Fruit fly (Drosophila melanogaster) whole organism, embryonic: ENCODE data around the gene CG17177.

ENCODE experiments used
- Aef1 ChIP-seq: fragments of 200-800 bp; sonication (Bioruptor generic); IDR thresholded peaks from 3 replicates; pipeline ENCODE4 v1.3.6; 2022; ENCODE audit warnings: missing biosample characterization, missing genetic modification characterization
- Blimp-1 ChIP-seq: fragments of 200-800 bp; sonication (Bioruptor generic); optimal IDR thresholded peaks from 3 replicates; lab custom pipeline; 2018; ENCODE audit warnings: missing biosample characterization, missing genetic modification characterization, mild to moderate bottlenecking, moderate library complexity, missing genetic modification reagents
- CG10654 ChIP-seq: fragments of 200-800 bp; sonication (Bioruptor generic); optimal IDR thresholded peaks from 2 replicates; lab custom pipeline; 2016; ENCODE audit warnings: missing biosample characterization, missing genetic modification characterization
- CG13624 ChIP-seq: fragments of 200-800 bp; sonication (Bioruptor generic); optimal IDR thresholded peaks from 2 replicates; lab custom pipeline; 2016; ENCODE audit warnings: missing biosample characterization, missing genetic modification characterization
- CG15011 ChIP-seq: fragments of 200-800 bp; sonication (Bioruptor generic); optimal IDR thresholded peaks from 3 replicates; lab custom pipeline; 2018; ENCODE audit warnings: missing biosample characterization, mild to moderate bottlenecking, missing genetic modification characterization
- CG15514 ChIP-seq: fragments of 200-800 bp; sonication (Bioruptor generic); optimal IDR thresholded peaks from 3 replicates; lab custom pipeline; 2017; ENCODE audit warnings: missing biosample characterization, missing genetic modification characterization, mild to moderate bottlenecking, moderate library complexity, missing genetic modification reagents
- CG17328 ChIP-seq: fragments of 200-800 bp; sonication (Bioruptor generic); IDR thresholded peaks from 2 replicates; pipeline ENCODE4 v1.3.6; 2022; ENCODE audit warnings: missing biosample characterization, missing genetic modification characterization
- CG17359 ChIP-seq: fragments of 200-800 bp; sonication (Bioruptor generic); optimal IDR thresholded peaks from 3 replicates; lab custom pipeline; 2018; ENCODE audit warnings: missing biosample characterization, mild to moderate bottlenecking, missing genetic modification characterization, moderate library complexity
- CG18011 ChIP-seq: fragments of 200-800 bp; sonication (Bioruptor generic); optimal IDR thresholded peaks from 2 replicates; lab custom pipeline; 2017; ENCODE audit warnings: missing biosample characterization, missing genetic modification characterization, mild to moderate bottlenecking, moderate library complexity, missing genotype
- CG2712 ChIP-seq: fragments of 200-800 bp; optimal IDR thresholded peaks from 3 replicates; lab custom pipeline; 2019; ENCODE audit warnings: missing biosample characterization, mild to moderate bottlenecking, missing genetic modification characterization, moderate library complexity
- CG3281 ChIP-seq: fragments of 200-800 bp; sonication (Bioruptor generic); optimal IDR thresholded peaks from 3 replicates; lab custom pipeline; 2017; ENCODE audit warnings: missing biosample characterization, mild to moderate bottlenecking, missing genetic modification characterization
- CG33557 ChIP-seq: fragments of 200-800 bp; sonication (Bioruptor generic); optimal IDR thresholded peaks from 2 replicates; lab custom pipeline; 2019; ENCODE audit warnings: missing biosample characterization, mild to moderate bottlenecking, missing genetic modification characterization, moderate library complexity
- CG3407 ChIP-seq: fragments of 200-800 bp; sonication (Bioruptor generic); optimal IDR thresholded peaks from 2 replicates; lab custom pipeline; 2018; ENCODE audit warnings: missing biosample characterization, mild to moderate bottlenecking, missing genetic modification characterization
- CG6175 ChIP-seq: fragments of 200-800 bp; sonication (Bioruptor generic); IDR thresholded peaks from 3 replicates; pipeline ENCODE4 v1.3.6; 2022; ENCODE audit warnings: missing biosample characterization, missing genetic modification characterization
- CG6654 ChIP-seq: fragments of 200-800 bp; sonication (Bioruptor generic); optimal IDR thresholded peaks from 2 replicates; lab custom pipeline; 2017; ENCODE audit warnings: missing biosample characterization, mild to moderate bottlenecking, missing genetic modification characterization
- CG8765 ChIP-seq: fragments of 200-800 bp; sonication (Bioruptor generic); IDR thresholded peaks from 2 replicates; pipeline ENCODE4 v1.3.6; 2022; ENCODE audit warnings: missing biosample characterization, missing genetic modification characterization
- CTCF ChIP-seq: fragments of 200-800 bp; sonication (Bioruptor generic); optimal IDR thresholded peaks from 2 replicates; lab custom pipeline; 2017; ENCODE audit warnings: missing biosample characterization, mild to moderate bottlenecking, missing genetic modification characterization, moderate library complexity
- CrebB ChIP-seq: fragments of 200-800 bp; sonication (Bioruptor generic); optimal IDR thresholded peaks from 3 replicates; lab custom pipeline; 2018; ENCODE audit warnings: missing biosample characterization, mild to moderate bottlenecking, missing genetic modification characterization
- Dip3 ChIP-seq: fragments of 200-800 bp; sonication (Bioruptor generic); optimal IDR thresholded peaks from 3 replicates; lab custom pipeline; 2016; ENCODE audit warnings: missing biosample characterization, missing genetic modification characterization
- Doc2 ChIP-seq: fragments of 200-800 bp; sonication (Bioruptor generic); IDR thresholded peaks from 2 replicates; pipeline ENCODE4 v1.3.6; 2022; ENCODE audit warnings: missing biosample characterization, missing genetic modification characterization
- Fer3 ChIP-seq: fragments of 200-800 bp; sonication (Bioruptor generic); optimal IDR thresholded peaks from 2 replicates; lab custom pipeline; 2018; ENCODE audit warnings: missing biosample characterization, mild to moderate bottlenecking, missing genetic modification characterization, moderate library complexity
- H15 ChIP-seq: fragments of 200-800 bp; sonication (Bioruptor generic); IDR thresholded peaks from 3 replicates; pipeline ENCODE4 v1.3.6; 2022; ENCODE audit warnings: missing biosample characterization, missing genetic modification characterization
- HHEX ChIP-seq: fragments of 200-800 bp; sonication (Bioruptor generic); optimal IDR thresholded peaks from 3 replicates; lab custom pipeline; 2017; ENCODE audit warnings: missing biosample characterization, mild to moderate bottlenecking, missing genetic modification characterization, missing genetic modification reagents
- Hr39 ChIP-seq: fragments of >200 bp; optimal IDR thresholded peaks from 2 replicates; lab custom pipeline; 2017
- NC2α ChIP-seq: fragments of 200-800 bp; sonication (Bioruptor generic); optimal IDR thresholded peaks from 2 replicates; lab custom pipeline; 2016; ENCODE audit warnings: missing biosample characterization, missing genetic modification characterization
- Spps ChIP-seq: fragments of 200-800 bp; sonication (Bioruptor generic); optimal IDR thresholded peaks from 2 replicates; lab custom pipeline; 2018; ENCODE audit warnings: missing biosample characterization, mild to moderate bottlenecking, missing genetic modification characterization
- TFAM ChIP-seq: fragments of 200-800 bp; sonication (Bioruptor generic); optimal IDR thresholded peaks from 2 replicates; lab custom pipeline; 2017; ENCODE audit warnings: missing biosample characterization, missing genetic modification characterization, inconsistent platforms
- Vsx1 ChIP-seq: fragments of 200-800 bp; sonication (Bioruptor generic); optimal IDR thresholded peaks from 2 replicates; lab custom pipeline; 2017; ENCODE audit warnings: missing biosample characterization, mild to moderate bottlenecking, missing genetic modification characterization, missing genetic modification reagents
- aop ChIP-seq: fragments of 200-800 bp; sonication (Bioruptor generic); IDR thresholded peaks from 2 replicates; pipeline ENCODE4 v1.3.6; 2022; ENCODE audit warnings: missing biosample characterization, missing genetic modification characterization
- dmrt99B ChIP-seq: fragments of 200-800 bp; sonication (Bioruptor generic); optimal IDR thresholded peaks from 2 replicates; lab custom pipeline; 2018; ENCODE audit warnings: missing biosample characterization, mild to moderate bottlenecking, missing genetic modification characterization, moderate library complexity
- esg ChIP-seq: fragments of 200-800 bp; sonication (Bioruptor generic); conservative IDR thresholded peaks from 2 replicates; pipeline ENCODE4 v1.3.6; 2022; ENCODE audit warnings: missing biosample characterization, missing genetic modification characterization
- ewg ChIP-seq: fragments of 200-800 bp; sonication (Bioruptor generic); optimal IDR thresholded peaks from 3 replicates; lab custom pipeline; 2017; ENCODE audit warnings: mild to moderate bottlenecking, missing biosample characterization, missing genetic modification reagents, missing genetic modification characterization
- fu2 ChIP-seq: fragments of 200-800 bp; sonication (Bioruptor generic); optimal IDR thresholded peaks from 2 replicates; lab custom pipeline; 2016; ENCODE audit warnings: missing biosample characterization, missing genetic modification characterization
- ham ChIP-seq: fragments of 200-800 bp; sonication (Bioruptor generic); IDR thresholded peaks from 2 replicates; pipeline ENCODE4 v1.3.6; 2022; ENCODE audit warnings: missing biosample characterization, missing genetic modification characterization
- hkb ChIP-seq, 2 experiments: fragments of 200-800 bp in 1 of 2; fragments of >200 bp in 1 of 2; sonication (Bioruptor generic) in 1 of 2; IDR thresholded peaks in 1 of 2; optimal IDR thresholded peaks in 1 of 2; 2 replicates each; pipeline versions ENCODE4 v1.3.6 to Lab custom; 2017 to 2022; ENCODE audit warnings: missing biosample characterization in 1 of 2, missing genetic modification characterization in 1 of 2
- insv ChIP-seq, 2 experiments: fragments of 200-800 bp; sonication (Bioruptor generic); optimal IDR thresholded peaks; 3 replicates each; lab custom pipeline; 2016 to 2018; ENCODE audit warnings: missing biosample characterization in 2 of 2, missing genetic modification characterization in 2 of 2
- inv ChIP-seq: fragments of 200-800 bp; sonication (Bioruptor generic); IDR thresholded peaks from 2 replicates; pipeline ENCODE4 v1.3.6; 2022; ENCODE audit warnings: missing biosample characterization, missing genetic modification characterization; ENCODE audit not compliant: partially characterized antibody
- repo ChIP-seq: fragments of 200-800 bp; sonication (Bioruptor generic); optimal IDR thresholded peaks from 2 replicates; lab custom pipeline; 2016; ENCODE audit warnings: missing biosample characterization, missing genetic modification characterization
- row ChIP-seq: fragments of 200-800 bp; sonication (Bioruptor generic); IDR thresholded peaks from 3 replicates; pipeline ENCODE4 v1.3.6; 2022; ENCODE audit warnings: missing biosample characterization, missing genetic modification characterization
- sens ChIP-seq: fragments of 200-800 bp; sonication (Bioruptor generic); peaks from one replicate; lab custom pipeline; 2016; ENCODE audit warnings: missing biosample characterization, missing genetic modification characterization
- sima ChIP-seq: fragments of 200-800 bp; sonication (Bioruptor generic); optimal IDR thresholded peaks from 2 replicates; lab custom pipeline; 2016; ENCODE audit warnings: missing biosample characterization, missing genetic modification characterization
- tll ChIP-seq, 2 experiments: fragments of 200-800 bp in 1 of 2; fragments of >200 bp in 1 of 2; sonication (Bioruptor generic) in 1 of 2; optimal IDR thresholded peaks; 2 replicates each; lab custom pipeline; 2017 to 2019; ENCODE audit warnings: missing biosample characterization in 2 of 2, missing genetic modification characterization in 2 of 2, mild to moderate bottlenecking in 1 of 2, moderate library complexity in 1 of 2
- unpg ChIP-seq: fragments of 200-800 bp; sonication (Bioruptor generic); optimal IDR thresholded peaks from 3 replicates; lab custom pipeline; 2018; ENCODE audit warnings: missing biosample characterization, mild to moderate bottlenecking, missing genetic modification characterization, moderate library complexity
- wek ChIP-seq: fragments of 200-800 bp; sonication (Bioruptor generic); optimal IDR thresholded peaks from 3 replicates; lab custom pipeline; 2018; ENCODE audit warnings: missing biosample characterization, mild to moderate bottlenecking, missing genetic modification characterization, moderate library complexity

The CG17177 gene

dm6 chr3L:14665802-14666351, 35.6 kb downstream of the CG17177 start (continued):
- TF ChIP-seq CG15011 (GFP tag; lab: Kevin White, UChicago) (peak; percentile 82), dmrt99B (peak; percentile 91), H15 (peak; percentile 89), hkb (optimal IDR thresholded peaks at IDR 0.05; lab: Kevin White, UChicago) (no peak), hkb (GFP tag; IDR thresholded peaks at IDR 0.05; lab: Robert Waterston, UW) (peak; percentile 90), CG15514 (peak; percentile 77), CG17359 (tag; lab: Kevin White, UChicago) (peak; percentile 92), Vsx1 (GFP tag; lab: Kevin White, UChicago) (peak; percentile 75), CG2712 (tag; lab: Kevin White, UChicago) (peak; percentile 94), CG17328 (GFP tag; lab: Robert Waterston, UW) (peak; percentile 91), Spps (tag; lab: Kevin White, UChicago) (peak; percentile 85), CTCF (peak; percentile 62), CG6175 (peak; percentile 69; the same call in 1 of the 3 replicates), inv (GFP tag; lab: Robert Waterston, UW) (no peak), TFAM (peak; percentile 49), sens (GFP tag; lab: Kevin White, UChicago) (peak; percentile 99), repo (GFP tag; lab: Kevin White, UChicago) (peak; percentile 87), sima (peak; percentile 72), ham (GFP tag; lab: Robert Waterston, UW) (no peak), CrebB (tag; lab: Kevin White, UChicago) (peak; percentile 83), NC2α (peak; percentile 86), CG8765 (GFP tag; lab: Robert Waterston, UW) (peak; percentile 73), unpg (GFP tag; lab: Kevin White, UChicago) (peak; percentile 92), wek (GFP tag; lab: Kevin White, UChicago) (peak; percentile 71), CG6654 (peak; percentile 71), esg (peak; percentile 83), CG3407 (GFP tag; lab: Kevin White, UChicago) (peak; percentile 79), Hr39 (lab: Kevin White, UChicago) (no peak), Fer3 (tag; lab: Kevin White, UChicago) (peak; percentile 74), ewg (GFP tag; lab: Kevin White, UChicago) (peak; percentile 82), HHEX (GFP tag; lab: Kevin White, UChicago) (peak; percentile 80), Blimp-1 (GFP tag; lab: Kevin White, UChicago) (peak; percentile 91), CG10654 (GFP tag; lab: Kevin White, UChicago) (peak; percentile 83), Aef1 (GFP tag; lab: Robert Waterston, UW) (peak; percentile 77), CG33557 (GFP tag; lab: Kevin White, UChicago) (peak; percentile 82), tll (GFP tag; optimal IDR thresholded peaks at IDR 0.05; lab: Kevin White, UChicago) (no peak), CG3281 (GFP tag; lab: Kevin White, UChicago) (peak; percentile 85), Doc2 (GFP tag; lab: Robert Waterston, UW) (0 out of 2 replicates have a peak, but pooled peaks have one; percentile 40), insv (GFP tag; optimal IDR thresholded peaks at IDR 0.05; lab: Kevin White, UChicago) (peak in 1 of 2 experiments; percentile 20), CG13624 (GFP tag; lab: Kevin White, UChicago) (peak; percentile 93), aop (GFP tag; lab: Robert Waterston, UW) (peak; percentile 78), row (GFP tag; lab: Robert Waterston, UW) (peak; percentile 93), Dip3 (GFP tag; lab: Kevin White, UChicago) (peak; percentile 79), CG18011 (peak; percentile 61), fu2 (GFP tag; lab: Kevin White, UChicago) (peak; percentile 81)
